Worm (Caenorhabditis elegans) whole organism, L4/young adult: ENCODE measurements around the gene lsm-5.

Source experiments
- W03F9.2 ChIP-seq: fragments of 150-350 bp; optimal IDR thresholded peaks from 2 replicates; lab custom pipeline; 2014; ENCODE audit warnings: missing biosample characterization, missing genetic modification characterization
- dao-5 ChIP-seq: sonication (generic microtip); optimal IDR thresholded peaks from 2 replicates; lab custom pipeline; 2016; ENCODE audit warnings: missing genotype, missing genetic modification characterization, moderate library complexity, missing compliant biosample characterization
- him-1 ChIP-seq: sonication (generic microtip); optimal IDR thresholded peaks from 2 replicates; lab custom pipeline; 2016; ENCODE audit warnings: missing genotype, missing genetic modification reagents, missing genetic modification characterization, missing compliant biosample characterization

DNA sequence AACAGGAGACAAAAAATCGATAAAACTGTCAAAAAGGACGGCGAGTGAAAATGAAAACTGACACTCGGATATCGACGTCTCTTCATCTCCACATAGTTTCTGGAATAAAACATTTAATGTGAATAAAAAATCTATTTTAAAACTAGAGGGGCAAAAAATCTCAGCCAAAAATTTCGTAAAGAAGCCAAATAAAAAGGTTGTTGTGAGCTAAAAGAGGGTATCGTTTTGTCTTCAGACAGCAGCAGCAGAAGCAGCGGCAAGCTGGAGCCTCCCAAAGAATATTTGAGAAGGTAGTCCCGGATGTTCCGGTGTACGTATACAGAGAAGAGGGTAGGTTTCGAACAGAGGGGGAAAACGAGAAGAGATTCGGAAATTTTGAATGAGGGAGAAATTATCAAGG lies 48.3 kb upstream of the lsm-5 start, which contains the start of gene lgc-31:
- TF ChIP-seq W03F9.2 (tag; lab: Kevin White, UChicago), result no peak
- no peak for TF ChIP-seq him-1
- no peak for TF ChIP-seq dao-5 (tag; lab: Kevin White, UChicago)
